Fruit fly (Drosophila melanogaster) whole organism, embryonic: ENCODE results near the gene CG13912.
A peak's percentile ranks its signal among the peaks of the same experiment; 100 is the strongest.

Source experiments
- CG10543 ChIP-seq: fragments of 200-800 bp; sonication (Bioruptor generic); optimal IDR thresholded peaks from 3 replicates; lab custom pipeline; 2017; ENCODE audit warnings: missing biosample characterization, mild to moderate bottlenecking, missing genetic modification characterization, moderate library complexity
- CG10565 ChIP-seq: fragments of 200-800 bp; sonication (Bioruptor generic); optimal IDR thresholded peaks from 3 replicates; lab custom pipeline; 2016; ENCODE audit warnings: missing biosample characterization, mild to moderate bottlenecking, missing genetic modification characterization
- CG10654 ChIP-seq: fragments of 200-800 bp; sonication (Bioruptor generic); optimal IDR thresholded peaks from 2 replicates; lab custom pipeline; 2016; ENCODE audit warnings: missing biosample characterization, missing genetic modification characterization
- CG11247 ChIP-seq: fragments of 200-800 bp; sonication (Bioruptor generic); IDR thresholded peaks from 2 replicates; pipeline ENCODE4 v1.3.6; 2022; ENCODE audit warnings: missing biosample characterization, missing genetic modification characterization
- CG13424 ChIP-seq: fragments of 200-800 bp; sonication (Bioruptor generic); optimal IDR thresholded peaks from 2 replicates; lab custom pipeline; 2019; ENCODE audit warnings: missing biosample characterization, mild to moderate bottlenecking, missing genetic modification characterization, moderate library complexity
- CG13894 ChIP-seq: fragments of 200-800 bp; sonication (Bioruptor generic); optimal IDR thresholded peaks from 3 replicates; lab custom pipeline; 2018; ENCODE audit warnings: missing biosample characterization, mild to moderate bottlenecking, missing genetic modification characterization, moderate library complexity
- CG16779 ChIP-seq: fragments of 200-800 bp; sonication (Bioruptor generic); IDR thresholded peaks from 2 replicates; pipeline ENCODE4 v1.3.6; 2022; ENCODE audit warnings: missing biosample characterization, missing genetic modification characterization
- CG1792 ChIP-seq: fragments of 200-800 bp; sonication (Bioruptor generic); optimal IDR thresholded peaks from 2 replicates; lab custom pipeline; 2016; ENCODE audit warnings: missing biosample characterization, missing genetic modification characterization
- CG33557 ChIP-seq: fragments of 200-800 bp; sonication (Bioruptor generic); optimal IDR thresholded peaks from 2 replicates; lab custom pipeline; 2019; ENCODE audit warnings: missing biosample characterization, mild to moderate bottlenecking, missing genetic modification characterization, moderate library complexity
- CG3726 ChIP-seq: fragments of 200-800 bp; sonication (Bioruptor generic); IDR thresholded peaks from 3 replicates; pipeline ENCODE4, ENCODE4 v1.3.6; 2022; ENCODE audit warnings: missing biosample characterization, missing genetic modification characterization
- CG3847 ChIP-seq: fragments of 200-800 bp; sonication (Bioruptor generic); IDR thresholded peaks from 2 replicates; pipeline ENCODE4 v1.3.6; 2022; ENCODE audit warnings: missing biosample characterization, missing genetic modification characterization
- CG6654 ChIP-seq: fragments of 200-800 bp; sonication (Bioruptor generic); optimal IDR thresholded peaks from 2 replicates; lab custom pipeline; 2017; ENCODE audit warnings: missing biosample characterization, mild to moderate bottlenecking, missing genetic modification characterization
- CG8359 ChIP-seq: fragments of 200-800 bp; sonication (Bioruptor generic); optimal IDR thresholded peaks from 2 replicates; lab custom pipeline; 2017; ENCODE audit warnings: missing biosample characterization, mild to moderate bottlenecking, missing genetic modification characterization, borderline replicate concordance
- Chrac-16 ChIP-seq: fragments of 200-800 bp; sonication (Bioruptor generic); optimal IDR thresholded peaks from 3 replicates; lab custom pipeline; 2016; ENCODE audit warnings: missing biosample characterization, missing genetic modification characterization
- CoRest ChIP-seq: fragments of 200-800 bp; sonication (Bioruptor generic); optimal IDR thresholded peaks from 3 replicates; lab custom pipeline; 2018; ENCODE audit warnings: missing biosample characterization, mild to moderate bottlenecking, missing genetic modification characterization, moderate library complexity
- Deaf1 ChIP-seq: fragments of 200-800 bp; optimal IDR thresholded peaks from 3 replicates; lab custom pipeline; 2019; ENCODE audit warnings: missing biosample characterization, mild to moderate bottlenecking, missing genetic modification characterization, moderate library complexity
- Hsf ChIP-seq: fragments of 200-800 bp; sonication (Bioruptor generic); optimal IDR thresholded peaks from 3 replicates; lab custom pipeline; 2016; ENCODE audit warnings: missing biosample characterization, missing genetic modification characterization
- Mad ChIP-seq: fragments of 200-800 bp; sonication (Bioruptor generic); optimal IDR thresholded peaks from 2 replicates; lab custom pipeline; 2016; ENCODE audit warnings: missing biosample characterization, missing genetic modification characterization
- Oaz ChIP-seq: fragments of 200-800 bp; sonication (Bioruptor generic); IDR thresholded peaks from 2 replicates; pipeline ENCODE4 v1.3.6; 2022; ENCODE audit warnings: missing biosample characterization, missing genetic modification characterization
- Pdp1 ChIP-seq, 2 experiments: fragments of 200-800 bp; sonication (Bioruptor generic); optimal IDR thresholded peaks; 3 replicates each; lab custom pipeline; 2016; ENCODE audit warnings: missing biosample characterization in 2 of 2, missing genetic modification characterization in 2 of 2, mild to moderate bottlenecking in 1 of 2, moderate library complexity in 1 of 2
- aop ChIP-seq: fragments of 200-800 bp; sonication (Bioruptor generic); IDR thresholded peaks from 2 replicates; pipeline ENCODE4 v1.3.6; 2022; ENCODE audit warnings: missing biosample characterization, missing genetic modification characterization
- ara ChIP-seq: fragments of 200-800 bp; sonication (Bioruptor generic); IDR thresholded peaks from 2 replicates; pipeline ENCODE4 v1.3.6; 2022; ENCODE audit warnings: missing biosample characterization, missing genetic modification characterization
- cad ChIP-seq: fragments of >200 bp; optimal IDR thresholded peaks from 2 replicates; lab custom pipeline; 2017; ENCODE audit warnings: missing biosample characterization, missing genetic modification characterization
- kah ChIP-seq: fragments of 200-800 bp; sonication (Bioruptor generic); optimal IDR thresholded peaks from 2 replicates; lab custom pipeline; 2018; ENCODE audit warnings: missing biosample characterization, mild to moderate bottlenecking, missing genetic modification characterization
- onecut ChIP-seq: fragments of 200-800 bp; sonication (Bioruptor generic); IDR thresholded peaks from 2 replicates; pipeline ENCODE4 v1.3.6; 2022; ENCODE audit warnings: missing biosample characterization, missing genetic modification characterization
- sug ChIP-seq: fragments of 200-800 bp; optimal IDR thresholded peaks from 2 replicates; lab custom pipeline; 2019; ENCODE audit warnings: missing biosample characterization, mild to moderate bottlenecking, missing genetic modification characterization, moderate library complexity
- tgo ChIP-seq: fragments of 200-800 bp; sonication (Bioruptor generic); IDR thresholded peaks from 3 replicates; pipeline ENCODE4 v1.3.6; 2022; ENCODE audit warnings: missing biosample characterization, missing genetic modification characterization

Gene CG13912

dm6 chr3L:1235426-1235825 is 46.0 kb downstream of the CG13912 start, which contains the start of gene galene:
TSS of gene galene (plus strand) at chr3L:1235726.
- TF ChIP-seq sug (tag; lab: Kevin White, UChicago): peak; percentile 65
- no peak for TF ChIP-seq tgo
- TF ChIP-seq CG33557: no peak
- TF ChIP-seq kah (GFP tag; lab: Kevin White, UChicago): peak; percentile 8
- peak; percentile 16; the same call in 1 of the 2 replicates for TF ChIP-seq aop
- TF ChIP-seq onecut: no peak
- TF ChIP-seq Deaf1: peak; percentile 70
- TF ChIP-seq CG10543 (GFP tag; lab: Kevin White, UChicago): peak; percentile 8
- no peak for TF ChIP-seq CG10654 (GFP tag; lab: Kevin White, UChicago)
- TF ChIP-seq, all 482 proteins: peak for 5

DNA sequence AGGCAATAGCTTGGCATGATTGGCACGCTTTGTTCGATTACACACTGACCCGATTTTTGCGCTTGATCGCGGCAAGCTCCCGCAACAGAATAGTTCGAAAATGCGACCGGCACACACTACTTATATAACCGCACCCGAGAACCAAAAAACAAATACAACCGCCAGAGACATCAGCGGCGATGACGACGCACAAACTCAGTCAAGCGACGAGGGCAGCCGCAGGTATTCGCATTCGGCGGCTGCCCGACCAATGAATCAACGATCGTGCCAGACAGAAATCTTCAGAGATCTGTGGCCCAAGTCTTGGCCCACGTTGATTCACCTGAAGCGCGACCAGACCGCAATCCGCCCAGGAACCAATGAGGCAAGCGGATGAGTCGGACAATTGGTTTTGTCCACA is 48.8 kb downstream of the CG13912 start, which contains the start of gene CG9192:
CG9192 (minus strand) TSS at position 101 of the 400 bp plus-strand sequence.
- no peak for TF ChIP-seq CG10565 (GFP tag; lab: Kevin White, UChicago)
- peak in 1 of 2 experiments; percentile 84 for TF ChIP-seq Pdp1 (GFP tag; optimal IDR thresholded peaks at IDR 0.05; lab: Kevin White, UChicago)
- no peak for TF ChIP-seq Mad (GFP tag; lab: Kevin White, UChicago)
- TF ChIP-seq CG11247: 0 out of 2 replicates have a peak, but pooled peaks have one; percentile 27
- peak; percentile 43 for TF ChIP-seq Deaf1
- TF ChIP-seq CG3847: no peak
- TF ChIP-seq CG6654 (GFP tag; lab: Kevin White, UChicago): no peak
- TF ChIP-seq cad (GFP tag; lab: Kevin White, UChicago): no peak
- no peak for TF ChIP-seq CG13894 (tag; lab: Kevin White, UChicago)
- no peak for TF ChIP-seq CG13424 (tag; lab: Kevin White, UChicago)
- TF ChIP-seq CG16779 (GFP tag; lab: Robert Waterston, UW): no peak
- TF ChIP-seq Oaz (GFP tag; lab: Robert Waterston, UW): no peak
- TF ChIP-seq CoRest (tag; lab: Kevin White, UChicago): no peak
- no peak for TF ChIP-seq CG3726 (GFP tag; lab: Robert Waterston, UW)
- TF ChIP-seq ara (GFP tag; lab: Robert Waterston, UW): no peak
- no peak for TF ChIP-seq CG8359
- TF ChIP-seq Hsf: no peak
- TF ChIP-seq CG1792 (GFP tag; lab: Kevin White, UChicago): no peak
- no peak for TF ChIP-seq Chrac-16 (GFP tag; lab: Kevin White, UChicago)
